Worm (Caenorhabditis elegans) whole organism, L4 larva: Measurements from ENCODE around the gene T07A9.15.

ENCODE experiments used
- R02D3.7 ChIP-seq: fragments of 150-350 bp; sonication (generic microtip); optimal IDR thresholded peaks from 3 replicates; lab custom pipeline; 2014; ENCODE audit warnings: missing biosample characterization, missing genetic modification characterization
- Y105C5A.15 ChIP-seq: fragments of 200-800 bp; sonication (Bioruptor generic); IDR thresholded peaks from 2 replicates; pipeline ENCODE4 v1.3.6; 2022; ENCODE audit warnings: missing genetic modification characterization, missing compliant biosample characterization
- Y48G9A.11 ChIP-seq: fragments of 200-800 bp; sonication (Bioruptor generic); IDR thresholded peaks from 2 replicates; pipeline ENCODE4 v1.3.6; 2022; ENCODE audit warnings: missing genetic modification reagents, missing genetic modification characterization, missing compliant biosample characterization
- aha-1 ChIP-seq: fragments of 150-350 bp; peaks from one replicate; lab custom pipeline; 2014; ENCODE audit warnings: missing biosample characterization, missing genetic modification characterization
- attf-4 ChIP-seq: sonication (generic microtip); optimal IDR thresholded peaks from 3 replicates; lab custom pipeline; 2017; ENCODE audit warnings: missing biosample characterization, missing genetic modification characterization
- ceh-28 ChIP-seq: fragments of 150-350 bp; optimal IDR thresholded peaks from 2 replicates; lab custom pipeline; 2014; ENCODE audit warnings: missing biosample characterization, missing genetic modification reagents, missing genetic modification characterization
- ceh-44 ChIP-seq: fragments of 200-800 bp; sonication (Bioruptor generic); IDR thresholded peaks from 2 replicates; pipeline ENCODE4 v1.3.6; 2022; ENCODE audit warnings: missing genetic modification reagents, missing genetic modification characterization, missing compliant biosample characterization
- ceh-62 ChIP-seq: sonication (generic microtip); optimal IDR thresholded peaks from 2 replicates; lab custom pipeline; 2017; ENCODE audit warnings: missing biosample characterization, missing genetic modification characterization
- ces-1 ChIP-seq: fragments of 150-350 bp; sonication (generic microtip); optimal IDR thresholded peaks from 4 replicates; lab custom pipeline; 2014; ENCODE audit warnings: missing biosample characterization, missing genetic modification reagents, missing genetic modification characterization
- cey-2 ChIP-seq: sonication (generic microtip); optimal IDR thresholded peaks from 3 replicates; lab custom pipeline; 2017; ENCODE audit warnings: missing genetic modification characterization, mild to moderate bottlenecking, missing compliant biosample characterization, antibody characterized with exemption, borderline replicate concordance; ENCODE audit not compliant: insufficient read depth
- ctbp-1 ChIP-seq: fragments of 200-800 bp; sonication (Bioruptor generic); IDR thresholded peaks from 2 replicates; pipeline ENCODE4 v1.3.6; 2022; ENCODE audit warnings: missing genetic modification reagents, missing genetic modification characterization, missing compliant biosample characterization
- daf-16 ChIP-seq, 3 experiments: sonication (generic microtip); optimal IDR thresholded peaks; 2 replicates each; lab custom pipeline; 2016 to 2017; ENCODE audit warnings: missing genetic modification characterization in 3 of 3, missing genetic modification reagents in 3 of 3, mild to moderate bottlenecking in 2 of 3, missing compliant biosample characterization in 2 of 3, missing biosample characterization in 1 of 3, moderate library complexity in 1 of 3
- dmd-6 ChIP-seq: fragments of 200-800 bp; sonication (Bioruptor generic); IDR thresholded peaks from 2 replicates; pipeline ENCODE4 v1.3.6; 2022; ENCODE audit warnings: missing genetic modification reagents, missing genetic modification characterization, missing compliant biosample characterization
- dmd-8 ChIP-seq: fragments of 200-800 bp; sonication (Bioruptor generic); IDR thresholded peaks from 2 replicates; pipeline ENCODE4 v1.3.6; 2022; ENCODE audit warnings: missing genetic modification characterization, missing compliant biosample characterization
- dmd-9 ChIP-seq: fragments of 200-800 bp; sonication (Bioruptor generic); IDR thresholded peaks from 2 replicates; pipeline ENCODE4 v1.3.6; 2022; ENCODE audit warnings: missing genetic modification reagents, missing genetic modification characterization, missing compliant biosample characterization
- dpl-1 ChIP-seq: fragments of 150-350 bp; optimal IDR thresholded peaks from 2 replicates; lab custom pipeline; 2014; ENCODE audit warnings: missing biosample characterization, missing genetic modification reagents, missing genetic modification characterization
- dve-1 ChIP-seq: sonication (generic microtip); optimal IDR thresholded peaks from 2 replicates; lab custom pipeline; 2017; ENCODE audit warnings: antibody characterized with exemption, mild to moderate bottlenecking, missing genetic modification characterization, missing compliant biosample characterization; ENCODE audit not compliant: insufficient read depth
- egl-43 ChIP-seq: fragments of 200-800 bp; sonication (Bioruptor generic); IDR thresholded peaks from 2 replicates; pipeline ENCODE4 v1.3.6; 2022; ENCODE audit warnings: missing genetic modification reagents, missing genetic modification characterization, missing compliant biosample characterization
- fkh-10 ChIP-seq: fragments of 150-350 bp; optimal IDR thresholded peaks from 2 replicates; lab custom pipeline; 2014; ENCODE audit warnings: missing biosample characterization, missing genetic modification reagents, missing genetic modification characterization
- gei-8 ChIP-seq: fragments of 200-800 bp; sonication (Bioruptor generic); optimal IDR thresholded peaks from 2 replicates; lab custom pipeline; 2018; ENCODE audit warnings: mild to moderate bottlenecking, missing genetic modification characterization, missing compliant biosample characterization
- hlh-11 ChIP-seq: fragments of 200-800 bp; sonication (Bioruptor generic); optimal IDR thresholded peaks from 2 replicates; lab custom pipeline; 2018; ENCODE audit warnings: mild to moderate bottlenecking, missing genetic modification characterization, missing compliant biosample characterization
- hlh-30 ChIP-seq: sonication (generic microtip); optimal IDR thresholded peaks from 2 replicates; lab custom pipeline; 2017; ENCODE audit warnings: antibody characterized with exemption, mild to moderate bottlenecking, missing genetic modification characterization, missing compliant biosample characterization; ENCODE audit not compliant: insufficient read depth
- lim-7 ChIP-seq: fragments of 200-800 bp; sonication (Bioruptor generic); IDR thresholded peaks from 2 replicates; pipeline ENCODE4 v1.3.6; 2022; ENCODE audit warnings: missing genetic modification characterization, missing compliant biosample characterization
- lin-38 ChIP-seq: fragments of 200-800 bp; sonication (Bioruptor generic); IDR thresholded peaks from 2 replicates; pipeline ENCODE4 v1.3.6; 2022; ENCODE audit warnings: missing genetic modification reagents, missing genetic modification characterization, missing compliant biosample characterization
- lsy-2 ChIP-seq, 2 experiments: fragments of 150-350 bp in 1 of 2; sonication (generic microtip) in 1 of 2; optimal IDR thresholded peaks; 2 replicates each; lab custom pipeline; 2014 to 2017; ENCODE audit warnings: missing biosample characterization in 2 of 2, missing genetic modification characterization in 2 of 2
- mxl-3 ChIP-seq: fragments of 200-800 bp; sonication (Bioruptor generic); optimal IDR thresholded peaks from 2 replicates; lab custom pipeline; 2018; ENCODE audit warnings: mild to moderate bottlenecking, missing genetic modification characterization, missing compliant biosample characterization
- nhr-11 ChIP-seq: fragments of 150-350 bp; optimal IDR thresholded peaks from 2 replicates; lab custom pipeline; 2014; ENCODE audit warnings: missing biosample characterization, missing genetic modification characterization
- nhr-237 ChIP-seq: sonication (generic microtip); optimal IDR thresholded peaks from 2 replicates; lab custom pipeline; 2017; ENCODE audit warnings: missing biosample characterization, missing genetic modification characterization
- nhr-41 ChIP-seq: fragments of 200-800 bp; sonication (Bioruptor generic); IDR thresholded peaks from 2 replicates; pipeline ENCODE4 v1.3.6; 2022; ENCODE audit warnings: missing genetic modification reagents, missing genetic modification characterization, missing compliant biosample characterization
- nhr-42 ChIP-seq: fragments of 200-800 bp; sonication (Bioruptor generic); IDR thresholded peaks from 2 replicates; pipeline ENCODE4 v1.3.6; 2022; ENCODE audit warnings: missing genetic modification characterization, missing compliant biosample characterization
- nhr-48 ChIP-seq: sonication (generic microtip); optimal IDR thresholded peaks from 2 replicates; lab custom pipeline; 2016; ENCODE audit warnings: mild to moderate bottlenecking, missing genetic modification characterization, missing compliant biosample characterization
- nhr-76 ChIP-seq: fragments of 150-350 bp; optimal IDR thresholded peaks from 2 replicates; lab custom pipeline; 2014; ENCODE audit warnings: missing biosample characterization, missing genetic modification characterization
- nhr-77 ChIP-seq: fragments of 150-350 bp; optimal IDR thresholded peaks from 2 replicates; lab custom pipeline; 2014; ENCODE audit warnings: missing biosample characterization, missing genetic modification characterization
- pha-4 ChIP-seq, 2 experiments: fragments of 150-350 bp in 1 of 2; fragments of 200-800 bp in 1 of 2; sonication (Bioruptor generic) in 1 of 2; IDR thresholded peaks in 1 of 2; optimal IDR thresholded peaks in 1 of 2; 2 replicates each; pipeline versions ENCODE4 v1.3.6 to Lab custom; 2014 to 2022; ENCODE audit warnings: missing genetic modification characterization in 2 of 2, missing genetic modification reagents in 2 of 2, missing biosample characterization in 1 of 2, missing compliant biosample characterization in 1 of 2
- pqm-1 ChIP-seq: sonication (generic microtip); optimal IDR thresholded peaks from 2 replicates; lab custom pipeline; 2017; ENCODE audit warnings: missing biosample characterization, missing genetic modification characterization
- rbr-2 ChIP-seq: sonication (generic microtip); optimal IDR thresholded peaks from 2 replicates; lab custom pipeline; 2016; ENCODE audit warnings: missing genotype, missing genetic modification characterization, missing compliant biosample characterization
- sdz-12 ChIP-seq: fragments of 200-800 bp; sonication (Bioruptor generic); optimal IDR thresholded peaks from 2 replicates; lab custom pipeline; 2018; ENCODE audit warnings: mild to moderate bottlenecking, missing genetic modification characterization, missing compliant biosample characterization
- skn-1 ChIP-seq: fragments of 150-350 bp; optimal IDR thresholded peaks from 2 replicates; lab custom pipeline; 2014; ENCODE audit warnings: missing biosample characterization, missing genetic modification characterization
- spr-3 ChIP-seq: fragments of 200-800 bp; sonication (Bioruptor generic); optimal IDR thresholded peaks from 2 replicates; lab custom pipeline; 2018; ENCODE audit warnings: mild to moderate bottlenecking, missing genetic modification characterization, missing compliant biosample characterization
- unc-130 ChIP-seq: sonication (generic microtip); optimal IDR thresholded peaks from 2 replicates; lab custom pipeline; 2016; ENCODE audit warnings: missing genetic modification reagents, missing genetic modification characterization, missing compliant biosample characterization
- unc-62 ChIP-seq, 3 experiments: fragments of 150-350 bp in 1 of 3; sonication (generic microtip); optimal IDR thresholded peaks in 2 of 3; peaks in 1 of 3; 1 replicate in 1 of 3; 2 replicates in 2 of 3; lab custom pipeline; 2014 to 2017; ENCODE audit warnings: missing biosample characterization in 3 of 3, missing genetic modification characterization in 3 of 3, missing genetic modification reagents in 3 of 3, missing genotype in 1 of 3
- zfp-3 ChIP-seq: fragments of 200-800 bp; sonication (Bioruptor generic); conservative IDR thresholded peaks from 2 replicates; pipeline ENCODE4 v1.3.6; 2022; ENCODE audit warnings: missing genetic modification reagents, missing genetic modification characterization, missing compliant biosample characterization
- ztf-7 ChIP-seq: fragments of 150-350 bp; optimal IDR thresholded peaks from 2 replicates; lab custom pipeline; 2014; ENCODE audit warnings: missing biosample characterization, missing genetic modification characterization

The T07A9.15 gene

DNA sequence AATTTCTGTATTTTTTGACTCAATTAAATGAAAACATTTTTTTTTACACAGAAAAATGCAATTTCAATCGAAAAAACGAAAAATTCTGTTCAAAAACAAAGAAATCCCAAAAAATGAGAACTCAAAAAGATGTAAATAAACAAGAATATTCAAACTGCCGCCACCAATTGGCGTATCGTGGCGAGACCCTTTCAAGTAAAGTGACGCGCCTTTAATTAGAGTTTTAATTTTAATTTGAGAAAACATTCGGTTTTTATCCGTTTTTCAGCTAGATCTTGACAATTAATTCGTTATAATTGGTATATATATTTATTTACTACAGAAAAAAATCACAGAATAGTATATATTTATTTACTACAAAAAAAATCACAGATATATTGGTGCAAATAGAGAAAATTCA, 13.7 kb downstream of the T07A9.15 start (continued):
- TF ChIP-seq attf-4, result no peak
- TF ChIP-seq dpl-1, result no peak
- TF ChIP-seq gei-8, result no peak
- TF ChIP-seq cey-2 (tag; lab: Kevin White, UChicago), result no peak
- no peak for TF ChIP-seq nhr-42 (GFP tag; lab: Robert Waterston, UW)
- TF ChIP-seq nhr-77 (tag; lab: Kevin White, UChicago), result no peak
- TF ChIP-seq lsy-2 (tag; optimal IDR thresholded peaks at IDR 0.05; lab: Kevin White, UChicago), result no peak
- no peak for TF ChIP-seq nhr-11 (tag; lab: Kevin White, UChicago)
- TF ChIP-seq R02D3.7 (tag; lab: Kevin White, UChicago), result no peak
- TF ChIP-seq hlh-11 (tag; lab: Kevin White, UChicago), result no peak
- no peak for TF ChIP-seq pqm-1 (tag; lab: Kevin White, UChicago)
- no peak for TF ChIP-seq dmd-8 (GFP tag; lab: Robert Waterston, UW)
- TF ChIP-seq nhr-48 (tag; lab: Kevin White, UChicago), result no peak
- TF ChIP-seq nhr-41 (GFP tag; lab: Robert Waterston, UW), result no peak
- TF ChIP-seq skn-1 (tag; lab: Kevin White, UChicago), result no peak
- no peak for TF ChIP-seq ceh-44 (GFP tag; lab: Robert Waterston, UW)
- no peak for TF ChIP-seq rbr-2
- TF ChIP-seq zfp-3 (GFP tag; lab: Robert Waterston, UW), result no peak
- peak; percentile 30; the same call in 1 of the 2 replicates for TF ChIP-seq lin-38 (GFP tag; lab: Robert Waterston, UW)
- TF ChIP-seq unc-130 (GFP tag; lab: Kevin White, UChicago), result peak; percentile 27
- TF ChIP-seq ces-1 (GFP tag; lab: Kevin White, UChicago), result no peak
- no peak for TF ChIP-seq sdz-12 (GFP tag; lab: Kevin White, UChicago)
- TF ChIP-seq Y48G9A.11, result no peak
- TF ChIP-seq aha-1 (tag; lab: Kevin White, UChicago), result peak; percentile 56
- TF ChIP-seq ztf-7 (tag; lab: Kevin White, UChicago), result no peak
- no peak for TF ChIP-seq pha-4 (GFP tag; IDR thresholded peaks at IDR 0.05; lab: Robert Waterston, UW)
- no peak for TF ChIP-seq pha-4 (tag; optimal IDR thresholded peaks at IDR 0.05; lab: Kevin White, UChicago)
- TF ChIP-seq unc-62 (GFP tag; optimal IDR thresholded peaks at IDR 0.05 in 1 of 2; lab: Kevin White, UChicago), result peak in 1 of 2 experiments; percentile 67
- no peak for TF ChIP-seq unc-62 (tag; optimal IDR thresholded peaks at IDR 0.05; lab: Kevin White, UChicago)
- TF ChIP-seq hlh-30 (tag; lab: Kevin White, UChicago), result no peak
- no peak for TF ChIP-seq ceh-28 (tag; lab: Kevin White, UChicago)
- TF ChIP-seq, all 104 proteins: peak for 6

DNA sequence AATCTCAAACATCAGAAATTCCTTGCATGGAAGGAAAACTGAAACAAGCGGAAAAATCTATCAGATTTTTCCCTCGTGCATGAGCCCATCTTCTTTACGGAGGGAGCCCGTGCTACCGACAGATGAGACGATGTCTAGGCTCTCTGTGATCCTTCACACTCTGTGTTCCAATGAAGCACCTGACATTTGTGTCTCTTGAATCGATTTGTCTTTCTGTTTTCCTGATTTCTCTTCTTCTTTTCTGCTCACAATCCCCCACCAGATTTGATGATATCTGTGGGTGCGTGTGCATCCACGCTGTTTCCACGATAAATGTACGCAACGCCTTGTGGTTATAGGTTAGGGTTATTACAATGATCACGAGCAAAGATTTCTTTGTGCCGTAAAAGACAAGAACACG, 14.5 kb downstream of the T07A9.15 start:
- TF ChIP-seq nhr-11 (tag; lab: Kevin White, UChicago) (peak; percentile 38), dve-1 (no peak), mxl-3 (GFP tag; lab: Kevin White, UChicago) (peak; percentile 36)

DNA sequence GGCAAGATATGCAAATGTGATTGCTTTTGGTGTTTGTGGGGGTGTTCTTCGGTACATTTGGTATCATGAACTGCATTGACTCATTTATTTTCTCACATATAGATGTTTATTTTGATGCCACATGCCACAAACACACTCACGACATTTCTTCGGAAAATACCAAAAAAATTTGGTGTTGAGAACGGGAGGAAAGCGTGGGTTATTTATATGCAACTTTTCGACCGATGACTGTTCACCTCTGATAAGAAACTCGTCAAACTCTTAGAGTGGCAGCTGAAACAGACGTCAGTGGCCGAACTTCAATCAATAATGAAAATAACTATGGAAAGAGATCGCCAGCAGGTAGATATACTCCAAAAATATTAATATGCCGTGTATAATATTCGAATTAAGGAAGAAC, 15.0 kb downstream of the T07A9.15 start:
- TF ChIP-seq daf-16 (GFP tag; optimal IDR thresholded peaks at IDR 0.05; lab: Kevin White, UChicago) (no peak), daf-16 (tag; optimal IDR thresholded peaks at IDR 0.05; lab: Kevin White, UChicago) (peak; percentile 81), hlh-30 (tag; lab: Kevin White, UChicago) (peak; percentile 32), dmd-9 (GFP tag; lab: Robert Waterston, UW) (no peak), dve-1 (peak; percentile 15), ctbp-1 (no peak), egl-43 (GFP tag; lab: Robert Waterston, UW) (no peak), unc-130 (GFP tag; lab: Kevin White, UChicago) (no peak), dmd-6 (GFP tag; lab: Robert Waterston, UW) (peak; percentile 43; the same call in 1 of the 2 replicates), fkh-10 (no peak), ceh-62 (tag; lab: Kevin White, UChicago) (no peak), gei-8 (no peak), lim-7 (GFP tag; lab: Robert Waterston, UW) (no peak), lin-38 (GFP tag; lab: Robert Waterston, UW) (peak; percentile 32; the same call in 1 of the 2 replicates), Y105C5A.15 (no peak), nhr-76 (tag; lab: Kevin White, UChicago) (no peak), pqm-1 (tag; lab: Kevin White, UChicago) (peak; percentile 69), spr-3 (GFP tag; lab: Kevin White, UChicago) (no peak), nhr-237 (tag; lab: Kevin White, UChicago) (no peak), nhr-11 (tag; lab: Kevin White, UChicago) (no peak), hlh-11 (tag; lab: Kevin White, UChicago) (peak; percentile 32)
